Worm (Caenorhabditis elegans) whole organism, late embryonic: Measurements from ENCODE around the gene Y116A8C.40.
A peak's percentile ranks its signal among the peaks of the same experiment; 100 is the strongest.

Source experiments
- C38D4.7 ChIP-seq: fragments of 200-800 bp; sonication (Bioruptor generic); optimal IDR thresholded peaks from 2 replicates; lab custom pipeline; 2018; ENCODE audit warnings: mild to moderate bottlenecking, missing genetic modification characterization, moderate library complexity, missing compliant biosample characterization
- F13H6.1 ChIP-seq: sonication (generic microtip); optimal IDR thresholded peaks from 2 replicates; lab custom pipeline; 2016; ENCODE audit warnings: missing genetic modification characterization, missing compliant biosample characterization
- T23F11.4 ChIP-seq: fragments of 200-800 bp; sonication (Bioruptor generic); optimal IDR thresholded peaks from 2 replicates; lab custom pipeline; 2018; ENCODE audit warnings: mild to moderate bottlenecking, missing genetic modification characterization, missing compliant biosample characterization
- ahr-1 ChIP-seq: sonication (generic microtip); optimal IDR thresholded peaks from 2 replicates; lab custom pipeline; 2016; ENCODE audit warnings: missing genetic modification characterization, missing compliant biosample characterization
- ceh-19 ChIP-seq: fragments of 200-800 bp; sonication (Bioruptor generic); optimal IDR thresholded peaks from 2 replicates; lab custom pipeline; 2018; ENCODE audit warnings: mild to moderate bottlenecking, missing genetic modification characterization, missing compliant biosample characterization
- ceh-22 ChIP-seq: sonication (generic microtip); optimal IDR thresholded peaks from 2 replicates; lab custom pipeline; 2017; ENCODE audit warnings: missing biosample characterization, missing genetic modification characterization
- ceh-31 ChIP-seq: sonication (generic microtip); optimal IDR thresholded peaks from 2 replicates; lab custom pipeline; 2016; ENCODE audit warnings: missing genetic modification characterization, missing compliant biosample characterization
- ceh-48 ChIP-seq: sonication (generic microtip); optimal IDR thresholded peaks from 2 replicates; lab custom pipeline; 2016; ENCODE audit warnings: missing genetic modification characterization, inconsistent platforms, missing compliant biosample characterization
- ceh-9 ChIP-seq: sonication (generic microtip); optimal IDR thresholded peaks from 2 replicates; lab custom pipeline; 2016; ENCODE audit warnings: mild to moderate bottlenecking, missing genetic modification characterization, inconsistent platforms, missing compliant biosample characterization
- che-1 ChIP-seq: sonication (generic microtip); optimal IDR thresholded peaks from 2 replicates; lab custom pipeline; 2016; ENCODE audit warnings: mild to moderate bottlenecking, missing genetic modification characterization, missing compliant biosample characterization
- elt-2 ChIP-seq: sonication (generic microtip); optimal IDR thresholded peaks from 2 replicates; lab custom pipeline; 2016; ENCODE audit warnings: missing genetic modification reagents, missing genetic modification characterization, missing compliant biosample characterization
- ets-4 ChIP-seq: sonication (generic microtip); optimal IDR thresholded peaks from 2 replicates; lab custom pipeline; 2016; ENCODE audit warnings: missing genetic modification characterization, missing compliant biosample characterization
- eyg-1 ChIP-seq: sonication (generic microtip); optimal IDR thresholded peaks from 2 replicates; lab custom pipeline; 2016; ENCODE audit warnings: missing genotype, missing genetic modification characterization, missing compliant biosample characterization
- fax-1 ChIP-seq: sonication (generic microtip); optimal IDR thresholded peaks from 2 replicates; lab custom pipeline; 2016; ENCODE audit warnings: missing genotype, missing genetic modification characterization, missing compliant biosample characterization
- fkh-10 ChIP-seq: fragments of 150-350 bp; optimal IDR thresholded peaks from 2 replicates; lab custom pipeline; 2014; ENCODE audit warnings: missing biosample characterization, missing genetic modification reagents, missing genetic modification characterization
- fkh-6 ChIP-seq: sonication (generic microtip); optimal IDR thresholded peaks from 2 replicates; lab custom pipeline; 2016; ENCODE audit warnings: missing genetic modification characterization, missing compliant biosample characterization
- gmeb-2 ChIP-seq: sonication (generic microtip); optimal IDR thresholded peaks from 2 replicates; lab custom pipeline; 2016; ENCODE audit warnings: missing genetic modification characterization, inconsistent platforms, missing compliant biosample characterization
- hlh-15 ChIP-seq: sonication (generic microtip); optimal IDR thresholded peaks from 2 replicates; lab custom pipeline; 2016; ENCODE audit warnings: missing genetic modification characterization, missing compliant biosample characterization
- hlh-6 ChIP-seq: sonication (generic microtip); optimal IDR thresholded peaks from 2 replicates; lab custom pipeline; 2016; ENCODE audit warnings: missing genotype, missing genetic modification characterization, missing compliant biosample characterization
- lin-11 ChIP-seq: fragments of 200-800 bp; sonication (Bioruptor generic); optimal IDR thresholded peaks from 2 replicates; lab custom pipeline; 2018; ENCODE audit warnings: mild to moderate bottlenecking, missing genetic modification characterization, missing compliant biosample characterization
- mec-3 ChIP-seq: sonication (generic microtip); optimal IDR thresholded peaks from 2 replicates; lab custom pipeline; 2016; ENCODE audit warnings: borderline replicate concordance, missing genetic modification characterization, missing compliant biosample characterization
- nfya-1 ChIP-seq: sonication (generic microtip); optimal IDR thresholded peaks from 2 replicates; lab custom pipeline; 2017; ENCODE audit warnings: missing genetic modification characterization, mild to moderate bottlenecking, missing compliant biosample characterization, antibody characterized with exemption, moderate library complexity
- odd-2 ChIP-seq: sonication (generic microtip); optimal IDR thresholded peaks from 2 replicates; lab custom pipeline; 2017; ENCODE audit warnings: antibody characterized with exemption, mild to moderate bottlenecking, missing genetic modification characterization, missing compliant biosample characterization
- pag-3 ChIP-seq: sonication (generic microtip); optimal IDR thresholded peaks from 2 replicates; lab custom pipeline; 2016; ENCODE audit warnings: missing compliant biosample characterization, missing genetic modification characterization, borderline replicate concordance
- pat-9 ChIP-seq: fragments of 200-800 bp; sonication (Bioruptor generic); optimal IDR thresholded peaks from 2 replicates; lab custom pipeline; 2018; ENCODE audit warnings: mild to moderate bottlenecking, missing genetic modification characterization, moderate library complexity, missing compliant biosample characterization
- pax-1 ChIP-seq: fragments of 150-350 bp; optimal IDR thresholded peaks from 2 replicates; lab custom pipeline; 2014; ENCODE audit warnings: missing biosample characterization, missing genetic modification characterization
- pqm-1 ChIP-seq: sonication (generic microtip); optimal IDR thresholded peaks from 2 replicates; lab custom pipeline; 2016; ENCODE audit warnings: missing genetic modification characterization, missing compliant biosample characterization
- sox-2 ChIP-seq: fragments of 200-800 bp; sonication (Bioruptor generic); IDR thresholded peaks from 2 replicates; pipeline ENCODE4 v1.3.6; 2022; ENCODE audit warnings: missing genetic modification reagents, missing genetic modification characterization, missing compliant biosample characterization
- sox-4 ChIP-seq: sonication (generic microtip); optimal IDR thresholded peaks from 2 replicates; lab custom pipeline; 2017; ENCODE audit warnings: mild to moderate bottlenecking, missing genetic modification characterization, inconsistent platforms, missing compliant biosample characterization
- syd-9 ChIP-seq: sonication (generic microtip); optimal IDR thresholded peaks from 2 replicates; lab custom pipeline; 2016; ENCODE audit warnings: mild to moderate bottlenecking, missing genetic modification characterization, moderate library complexity, missing compliant biosample characterization
- tbx-2 ChIP-seq: sonication (generic microtip); optimal IDR thresholded peaks from 2 replicates; lab custom pipeline; 2016; ENCODE audit warnings: missing genetic modification characterization, missing compliant biosample characterization
- ttx-3 ChIP-seq: sonication (generic microtip); optimal IDR thresholded peaks from 2 replicates; lab custom pipeline; 2016; ENCODE audit warnings: missing genetic modification reagents, missing genetic modification characterization, missing compliant biosample characterization
- unc-42 ChIP-seq: sonication (generic microtip); optimal IDR thresholded peaks from 2 replicates; lab custom pipeline; 2016; ENCODE audit warnings: missing genotype, missing genetic modification characterization, missing compliant biosample characterization
- unc-55 ChIP-seq: sonication (generic microtip); optimal IDR thresholded peaks from 2 replicates; lab custom pipeline; 2017; ENCODE audit warnings: missing biosample characterization, missing genetic modification reagents, missing genetic modification characterization
- unc-86 ChIP-seq: sonication (generic microtip); optimal IDR thresholded peaks from 2 replicates; lab custom pipeline; 2016; ENCODE audit warnings: missing genetic modification characterization, missing compliant biosample characterization
- zip-5 ChIP-seq: sonication (generic microtip); optimal IDR thresholded peaks from 2 replicates; lab custom pipeline; 2016; ENCODE audit warnings: missing genetic modification characterization, missing compliant biosample characterization
- ztf-16 ChIP-seq: sonication (generic microtip); optimal IDR thresholded peaks from 2 replicates; lab custom pipeline; 2017; ENCODE audit warnings: missing genetic modification characterization, missing compliant biosample characterization

The Y116A8C.40 gene

ce11 chrIV:17126512-17126911 is 24.3 kb downstream of the Y116A8C.40 start:
- no peak for TF ChIP-seq pax-1 (tag; lab: Kevin White, UChicago)
- TF ChIP-seq ceh-9 = no peak
- TF ChIP-seq hlh-6 (tag; lab: Kevin White, UChicago) = no peak
- no peak for TF ChIP-seq ceh-19 (GFP tag; lab: Kevin White, UChicago)
- TF ChIP-seq unc-55 (GFP tag; lab: Kevin White, UChicago) = no peak
- no peak for TF ChIP-seq T23F11.4 (GFP tag; lab: Kevin White, UChicago)
- TF ChIP-seq fax-1 (tag; lab: Kevin White, UChicago) = no peak
- no peak for TF ChIP-seq fkh-6 (tag; lab: Kevin White, UChicago)
- no peak for TF ChIP-seq tbx-2
- TF ChIP-seq F13H6.1 (tag; lab: Kevin White, UChicago) = no peak
- no peak for TF ChIP-seq mec-3 (tag; lab: Kevin White, UChicago)
- no peak for TF ChIP-seq eyg-1 (tag; lab: Kevin White, UChicago)
- no peak for TF ChIP-seq ets-4 (tag; lab: Kevin White, UChicago)

- TF ChIP-seq hlh-6 (tag; lab: Kevin White, UChicago) = no peak
- TF ChIP-seq fkh-6 (tag; lab: Kevin White, UChicago) = no peak
- no peak for TF ChIP-seq F13H6.1 (tag; lab: Kevin White, UChicago)
- TF ChIP-seq ttx-3 (tag; lab: Kevin White, UChicago) = no peak
- no peak for TF ChIP-seq sox-4 (tag; lab: Kevin White, UChicago)
- TF ChIP-seq odd-2 (tag; lab: Kevin White, UChicago) = no peak
- TF ChIP-seq ahr-1 (tag; lab: Kevin White, UChicago) = no peak
- TF ChIP-seq zip-5 (tag; lab: Kevin White, UChicago) = no peak
- TF ChIP-seq pat-9 (tag; lab: Kevin White, UChicago) = no peak
- TF ChIP-seq che-1 (tag; lab: Kevin White, UChicago) = no peak
- TF ChIP-seq syd-9 = no peak
Observed at ce11 chrIV:17125967-17126366, 24.8 kb downstream of the Y116A8C.40 start.

ce11 chrIV:17121058-17121773 is 29.6 kb downstream of the Y116A8C.40 start:
- TF ChIP-seq unc-42 (tag; lab: Kevin White, UChicago) (peak; percentile 2), ztf-16 (tag; lab: Kevin White, UChicago) (no peak)

ce11 chrIV:17118987-17119732 is 31.6 kb downstream of the Y116A8C.40 start, which contains the start of gene itsn-1:
Gene itsn-1, plus strand, starts transcription at chrIV:17119682.
- TF ChIP-seq ceh-9 (no peak), ceh-48 (tag; lab: Kevin White, UChicago) (peak; percentile 93)

ce11 chrIV:17118585-17118984 is 32.2 kb downstream of the Y116A8C.40 start, which contains the start of gene uaf-2:
Gene uaf-2, minus strand, starts transcription at chrIV:17118767.
- TF ChIP-seq hlh-6 (tag; lab: Kevin White, UChicago) (no peak), fkh-10 (GFP tag; lab: Kevin White, UChicago) (no peak), ceh-31 (tag; lab: Kevin White, UChicago) (peak; percentile 27), C38D4.7 (GFP tag; lab: Kevin White, UChicago) (no peak), nfya-1 (tag; lab: Kevin White, UChicago) (peak; percentile 55)
- TF ChIP-seq, all 69 proteins: peak for 2

- TF ChIP-seq sox-2 (GFP tag; lab: Robert Waterston, UW) (no peak), ceh-9 (no peak), hlh-15 (tag; lab: Kevin White, UChicago) (no peak), pqm-1 (tag; lab: Kevin White, UChicago) (no peak), sox-4 (tag; lab: Kevin White, UChicago) (no peak), unc-86 (no peak), C38D4.7 (GFP tag; lab: Kevin White, UChicago) (no peak), pag-3 (tag; lab: Kevin White, UChicago) (no peak), lin-11 (no peak), ceh-22 (tag; lab: Kevin White, UChicago) (no peak), elt-2 (tag; lab: Kevin White, UChicago) (no peak), gmeb-2 (tag; lab: Kevin White, UChicago) (no peak)
Observed at ce11 chrIV:17116821-17117220, 34.0 kb downstream of the Y116A8C.40 start.
